Worm (Caenorhabditis elegans): Measurements from ENCODE around the gene rei-1.

DNA sequence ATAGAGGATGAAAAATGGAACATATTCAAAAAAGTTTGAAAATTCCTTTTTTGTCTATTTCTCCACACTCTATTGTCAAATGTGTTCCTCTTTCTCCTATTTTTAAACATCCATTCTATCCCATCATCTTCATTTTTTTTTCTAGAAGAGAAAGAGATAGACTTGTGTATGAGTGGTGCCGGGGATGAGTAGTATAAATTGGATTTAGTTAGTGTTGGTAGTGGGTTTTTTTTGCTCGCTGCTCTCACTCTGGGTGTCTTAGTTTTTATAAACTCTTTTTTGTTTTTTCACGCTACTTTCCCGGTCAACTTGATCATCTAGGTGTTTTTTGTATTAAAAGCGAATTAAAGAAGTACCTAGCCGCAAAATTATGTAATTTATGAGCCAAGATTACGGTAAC is 9.2 kb upstream of the rei-1 start:
- TF ChIP-seq W03F9.2 (tag; optimal IDR thresholded peaks at IDR 0.05) (no peak), him-1 (tag; optimal IDR thresholded peaks at IDR 0.05) (no peak), dao-5 (tag; optimal IDR thresholded peaks at IDR 0.05) (no peak)
